Worm (Caenorhabditis elegans) whole organism, L3 larva: ENCODE measurements around the gene tab-1.

Experiments used
- ama-1 ChIP-seq: fragments of 150-350 bp; optimal IDR thresholded peaks from 2 replicates; lab custom pipeline; 2018
- ceh-28 ChIP-seq: fragments of 150-350 bp; optimal IDR thresholded peaks from 2 replicates; lab custom pipeline; 2014; ENCODE audit warnings: missing biosample characterization, missing genetic modification reagents, missing genetic modification characterization
- ceh-9 ChIP-seq: sonication (generic microtip); optimal IDR thresholded peaks from 2 replicates; lab custom pipeline; 2018; ENCODE audit warnings: missing biosample characterization, missing genetic modification characterization
- elt-2 ChIP-seq: sonication (generic microtip); optimal IDR thresholded peaks from 2 replicates; lab custom pipeline; 2016; ENCODE audit warnings: missing genetic modification reagents, mild to moderate bottlenecking, missing genetic modification characterization, missing compliant biosample characterization
- fos-1 ChIP-seq: fragments of 150-350 bp; optimal IDR thresholded peaks from 2 replicates; lab custom pipeline; 2014; ENCODE audit warnings: missing biosample characterization, missing genetic modification characterization
- nhr-11 ChIP-seq: fragments of 150-350 bp; optimal IDR thresholded peaks from 2 replicates; lab custom pipeline; 2014; ENCODE audit warnings: missing biosample characterization, missing genetic modification characterization
- nhr-28 ChIP-seq: fragments of 150-350 bp; optimal IDR thresholded peaks from 2 replicates; lab custom pipeline; 2014; ENCODE audit warnings: missing biosample characterization, missing genetic modification characterization
- skn-1 ChIP-seq: fragments of 150-350 bp; optimal IDR thresholded peaks from 2 replicates; lab custom pipeline; 2014; ENCODE audit warnings: missing biosample characterization, missing genetic modification characterization
- snpc-4 ChIP-seq: fragments of 150-350 bp; optimal IDR thresholded peaks from 2 replicates; lab custom pipeline; 2014; ENCODE audit warnings: missing biosample characterization, missing genetic modification characterization
- unc-39 ChIP-seq: sonication (generic microtip); optimal IDR thresholded peaks from 4 replicates; lab custom pipeline; 2017; ENCODE audit warnings: missing biosample characterization, missing genetic modification characterization
- unc-62 ChIP-seq: fragments of 150-350 bp; sonication (generic microtip); optimal IDR thresholded peaks from 4 replicates; lab custom pipeline; 2014; ENCODE audit warnings: missing biosample characterization, missing genetic modification reagents, missing genetic modification characterization

ce11 chrII:6840663-6841062, 37.5 kb downstream of the tab-1 start:
- TF ChIP-seq snpc-4 (tag; lab: Kevin White, UChicago) = no peak
- no peak for TF ChIP-seq fos-1 (tag; lab: Kevin White, UChicago)
- TF ChIP-seq nhr-28 (tag; lab: Kevin White, UChicago) = no peak
- TF ChIP-seq elt-2 (tag; lab: Kevin White, UChicago) = no peak
- no peak for TF ChIP-seq unc-62
- no peak for TF ChIP-seq skn-1 (tag; lab: Kevin White, UChicago)
- TF ChIP-seq nhr-11 (tag; lab: Kevin White, UChicago) = no peak
- no peak for TF ChIP-seq ceh-9 (tag; lab: Kevin White, UChicago)
- TF ChIP-seq unc-39 = no peak
- no peak for TF ChIP-seq ama-1 (lab: Kevin White, UChicago)
- TF ChIP-seq ceh-28 (tag; lab: Kevin White, UChicago) = no peak
